Worm (Caenorhabditis elegans): ENCODE measurements around the gene Y43C5A.4.

Y43C5A.4 gene

DNA sequence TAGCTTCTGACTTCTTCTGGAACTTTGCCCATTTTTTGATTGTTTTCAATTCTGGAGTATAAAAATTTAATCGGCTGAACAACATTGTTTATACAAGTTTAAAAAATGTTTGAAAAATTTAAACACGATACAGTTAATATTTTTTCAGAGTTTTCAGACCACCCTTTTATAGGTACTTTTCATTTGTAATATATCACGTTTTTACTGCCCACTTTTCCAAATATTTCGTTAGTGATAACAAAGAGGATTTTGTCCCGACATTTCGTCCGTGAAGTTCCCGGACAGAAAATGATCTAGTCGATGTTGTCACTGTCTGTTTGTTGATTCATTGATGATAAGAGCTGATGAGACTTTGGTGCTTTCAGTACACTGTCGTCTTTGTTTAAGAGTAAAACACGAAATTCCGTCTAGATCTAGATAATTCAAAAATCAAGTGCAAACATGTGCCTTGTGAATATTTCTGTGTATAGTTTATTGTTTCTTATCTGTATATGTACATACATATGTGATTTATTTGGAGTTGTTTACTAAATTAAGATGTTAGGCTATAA, 42.5 kb upstream of the Y43C5A.4 start, which contains the start of gene ech-9 (continued):
- no peak for TF ChIP-seq B0261.1 (tag; optimal IDR thresholded peaks at IDR 0.05)
- no peak for TF ChIP-seq K12H6.12 (tag; optimal IDR thresholded peaks at IDR 0.05)
- no peak for TF ChIP-seq hlh-26 (GFP tag; conservative IDR thresholded peaks at IDR 0.05)

DNA sequence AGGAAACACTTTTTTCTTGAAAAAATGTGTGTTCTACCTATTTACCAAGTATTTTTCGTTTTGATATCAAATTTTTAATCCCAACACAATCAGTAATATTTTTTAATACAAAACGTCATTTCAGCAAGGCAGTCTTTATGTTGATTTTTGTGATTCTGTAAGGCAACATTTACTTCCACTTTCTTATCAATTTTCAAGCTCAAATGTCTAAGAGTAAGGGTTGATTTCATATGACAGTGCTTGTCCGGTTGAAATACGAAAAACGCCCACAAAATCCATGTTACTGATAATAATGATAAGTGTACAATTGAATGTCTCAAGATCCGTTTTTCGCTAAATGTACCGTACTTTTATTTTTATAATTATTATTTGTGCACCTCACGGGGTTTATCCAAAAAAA, 41.7 kb upstream of the Y43C5A.4 start:
- TF ChIP-seq dpff-1 (tag; optimal IDR thresholded peaks at IDR 0.05), result no peak
- TF ChIP-seq let-607 (tag; optimal IDR thresholded peaks at IDR 0.05), result peak in 1 of 2 experiments; percentile 12
- TF ChIP-seq lir-1 (GFP tag; conservative IDR thresholded peaks at IDR 0.05), result no peak
- TF ChIP-seq cebp-2 (GFP tag; IDR thresholded peaks at IDR 0.05), result no peak
- no peak for TF ChIP-seq madf-8 (GFP tag; conservative IDR thresholded peaks at IDR 0.05)
- peak; percentile 52 for TF ChIP-seq ets-4 (GFP tag; optimal IDR thresholded peaks at IDR 0.05)
- TF ChIP-seq nhr-80 (tag; optimal IDR thresholded peaks at IDR 0.05), result peak; percentile 68

DNA sequence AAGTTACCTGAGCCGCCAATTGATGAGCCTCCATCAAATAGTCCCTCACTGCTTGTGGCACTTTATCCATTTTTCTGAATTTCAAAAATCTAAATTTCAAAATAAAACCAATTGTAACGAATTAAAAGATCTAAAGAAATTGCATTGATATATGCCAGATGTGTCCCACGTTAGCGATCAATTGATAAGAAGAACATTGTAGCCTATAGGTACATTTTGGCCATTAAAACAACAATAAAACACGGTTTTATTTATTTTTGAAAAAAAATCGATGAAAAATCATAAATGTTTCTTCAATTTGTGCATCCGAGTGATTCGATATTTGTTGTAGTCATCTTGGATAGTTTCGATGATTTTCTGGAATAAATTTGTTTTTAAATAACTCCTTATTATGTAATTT, 38.8 kb upstream of the Y43C5A.4 start, which contains the start of gene ech-8:
TSS of gene ech-8 (minus strand) at position 132 of the 400 bp plus-strand sequence.
- no peak for TF ChIP-seq nfyb-1 (GFP tag; IDR thresholded peaks at IDR 0.05)
- no peak for TF ChIP-seq akir-1 (GFP tag; optimal IDR thresholded peaks at IDR 0.05)
- TF ChIP-seq chd-7 (tag; optimal IDR thresholded peaks at IDR 0.05), result no peak
- no peak for TF ChIP-seq F57C9.4 (tag; optimal IDR thresholded peaks at IDR 0.05)
- TF ChIP-seq ceh-27 (GFP tag; optimal IDR thresholded peaks at IDR 0.05), result no peak
- no peak for TF ChIP-seq rcor-1 (GFP tag; IDR thresholded peaks at IDR 0.05)
- TF ChIP-seq snpc-3.4 (tag; optimal IDR thresholded peaks at IDR 0.05), result no peak
- no peak for TF ChIP-seq snpc-1.1 (tag; optimal IDR thresholded peaks at IDR 0.05; ENCODE audit: insufficient read depth)
- no peak for TF ChIP-seq Y53G8AR.9 (GFP tag; conservative IDR thresholded peaks at IDR 0.05)
- no peak for TF ChIP-seq egl-44 (GFP tag; IDR thresholded peaks at IDR 0.05)
- TF ChIP-seq B0261.1 (tag; optimal IDR thresholded peaks at IDR 0.05), result no peak
- no peak for TF ChIP-seq ztf-25 (GFP tag; IDR thresholded peaks at IDR 0.05)
- no peak for TF ChIP-seq lin-35 (GFP tag; optimal IDR thresholded peaks at IDR 0.05)
- no peak for TF ChIP-seq repo-1 (tag; optimal IDR thresholded peaks at IDR 0.05)
- no peak for TF ChIP-seq C17E4.6 (GFP tag; IDR thresholded peaks at IDR 0.05)
- no peak for TF ChIP-seq hrde-1 (tag; optimal IDR thresholded peaks at IDR 0.05; ENCODE audit: borderline replicate concordance)
- TF ChIP-seq dpff-1 (tag; optimal IDR thresholded peaks at IDR 0.05), result no peak
- no peak for TF ChIP-seq Y56A3A.18 (GFP tag; IDR thresholded peaks at IDR 0.05)

DNA sequence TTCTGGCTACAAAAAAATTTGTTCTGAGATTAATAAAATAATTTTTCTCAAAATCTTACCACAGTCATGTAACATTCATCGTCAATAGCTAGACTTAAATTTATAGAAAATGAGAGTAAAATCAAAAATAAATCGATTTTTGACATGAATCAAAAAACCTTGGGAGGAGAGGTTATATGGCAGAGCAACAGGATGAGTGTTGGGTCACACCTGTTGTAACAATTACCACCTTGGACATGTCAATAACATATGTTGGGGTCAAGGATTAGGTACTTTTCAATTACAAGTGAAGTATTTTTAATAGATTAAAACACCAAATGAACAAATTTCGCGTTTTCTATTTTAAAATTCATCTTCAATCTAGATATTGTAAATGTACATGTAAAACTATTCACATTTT, 36.2 kb upstream of the Y43C5A.4 start, which contains the start of gene lipl-7:
TSS of gene lipl-7 (minus strand) at position 165 of the 400 bp plus-strand sequence.
- TF ChIP-seq T07F8.4 (tag; optimal IDR thresholded peaks at IDR 0.05) (no peak), akir-1 (GFP tag; optimal IDR thresholded peaks at IDR 0.05) (no peak), ceh-100 (GFP tag; IDR thresholded peaks at IDR 0.05) (no peak), snpc-4 (GFP tag; optimal IDR thresholded peaks at IDR 0.05) (no peak), snpc-4 (tag; optimal IDR thresholded peaks at IDR 0.05) (no peak), lin-35 (GFP tag; optimal IDR thresholded peaks at IDR 0.05) (no peak), attf-3 (GFP tag; conservative IDR thresholded peaks at IDR 0.05) (no peak), Y53G8AR.9 (GFP tag; conservative IDR thresholded peaks at IDR 0.05) (no peak), let-607 (tag; optimal IDR thresholded peaks at IDR 0.05) (no peak), sea-2 (GFP tag; IDR thresholded peaks at IDR 0.05) (no peak), sdz-38 (tag; optimal IDR thresholded peaks at IDR 0.05) (no peak), lsy-27 (tag; optimal IDR thresholded peaks at IDR 0.05; ENCODE audit: borderline replicate concordance, insufficient read depth) (no peak), lag-1 (GFP tag; IDR thresholded peaks at IDR 0.05) (no peak), ztf-18 (tag; optimal IDR thresholded peaks at IDR 0.05) (no peak), F23B12.7 (tag; optimal IDR thresholded peaks at IDR 0.05; ENCODE audit: insufficient read depth) (no peak), madf-6 (GFP tag; IDR thresholded peaks at IDR 0.05) (no peak), K12H6.12 (tag; optimal IDR thresholded peaks at IDR 0.05) (no peak), F49E8.2 (tag; optimal IDR thresholded peaks at IDR 0.05; ENCODE audit: insufficient read depth) (no peak), sptf-2 (GFP tag; optimal IDR thresholded peaks at IDR 0.05) (no peak)
